Fruit fly (Drosophila melanogaster): ENCODE data around the gene CG11076.

Gene CG11076

dm6 chr4:1051271-1051670 is 19.7 kb upstream of the CG11076 start (continued):
- TF ChIP-seq kay (GFP tag; optimal IDR thresholded peaks at IDR 0.05) (no peak), Fer1 (GFP tag; optimal IDR thresholded peaks at IDR 0.05) (no peak), ssp (GFP tag; IDR thresholded peaks at IDR 0.05) (peak; percentile 97), run (tag; optimal IDR thresholded peaks at IDR 0.05) (no peak), br (optimal IDR thresholded peaks at IDR 0.05) (no peak), sob (GFP tag; IDR thresholded peaks at IDR 0.05) (no peak; the same call in 1 of the 2 replicates)

- TF ChIP-seq CTCF (GFP tag; optimal IDR thresholded peaks at IDR 0.05) (no peak), chn (GFP tag; optimal IDR thresholded peaks at IDR 0.05) (no peak), corto (GFP tag; optimal IDR thresholded peaks at IDR 0.05) (no peak), Awh (GFP tag; IDR thresholded peaks at IDR 0.05) (no peak), Med (GFP tag) (no peak), Max (GFP tag; optimal IDR thresholded peaks at IDR 0.05) (no peak), so (GFP tag; IDR thresholded peaks at IDR 0.05) (no peak), CG17328 (GFP tag; IDR thresholded peaks at IDR 0.05) (no peak), CG8281 (tag; optimal IDR thresholded peaks at IDR 0.05) (no peak)
These were observed 18.9 kb upstream of the CG11076 start for dm6 chr4:1050422-1050821.

- peak; percentile 28; the same call in 1 of the 2 replicates for TF ChIP-seq CG2129 (GFP tag; IDR thresholded peaks at IDR 0.05; ENCODE audit: partially characterized antibody)
- TF ChIP-seq Bgb (GFP tag; IDR thresholded peaks at IDR 0.05; ENCODE audit: partially characterized antibody): peak; percentile 53; the same call in 1 of the 2 replicates
- TF ChIP-seq Gsc (GFP tag; IDR thresholded peaks at IDR 0.05): no peak
- TF ChIP-seq CG30020 (tag; optimal IDR thresholded peaks at IDR 0.05): peak; percentile 69
- no peak for TF ChIP-seq ranshi (GFP tag; IDR thresholded peaks at IDR 0.05)
- TF ChIP-seq sens (GFP tag): peak; percentile 76
- peak; percentile 68 for TF ChIP-seq Med (GFP tag)
- TF ChIP-seq Sry-δ (GFP tag; optimal IDR thresholded peaks at IDR 0.05): peak; percentile 54
- TF ChIP-seq BEAF-32 (GFP tag; optimal IDR thresholded peaks at IDR 0.05): peak; percentile 57
- peak; percentile 30; the same call in 1 of the 3 replicates for TF ChIP-seq row (GFP tag; IDR thresholded peaks at IDR 0.05)
- no peak for TF ChIP-seq CG11504 (tag; optimal IDR thresholded peaks at IDR 0.05)
These were observed 1.2 kb upstream of the CG11076 start for dm6 chr4:1032610-1033297.

dm6 chr4:1031137-1031536 is 420 bp downstream of the CG11076 start, which contains the start of gene ATPsynbeta:
Gene ATPsynbeta (plus strand): TSS chr4:1031484.
- TF ChIP-seq D19B (GFP tag; optimal IDR thresholded peaks at IDR 0.05) (no peak), run (tag; optimal IDR thresholded peaks at IDR 0.05) (no peak), cad (GFP tag; optimal IDR thresholded peaks at IDR 0.05) (no peak), br (optimal IDR thresholded peaks at IDR 0.05) (no peak), CG8944 (GFP tag; optimal IDR thresholded peaks at IDR 0.05) (no peak), sens (GFP tag) (peak; percentile 34), CG3281 (GFP tag; optimal IDR thresholded peaks at IDR 0.05) (no peak), CG34224 (GFP tag; IDR thresholded peaks at IDR 0.05; ENCODE audit: partially characterized antibody) (no peak), CG10462 (GFP tag; optimal IDR thresholded peaks at IDR 0.05) (no peak), NC2β (GFP tag; optimal IDR thresholded peaks at IDR 0.05) (no peak), Dip3 (GFP tag; optimal IDR thresholded peaks at IDR 0.05) (no peak), Xrp1 (GFP tag; IDR thresholded peaks at IDR 0.05) (no peak), row (GFP tag; IDR thresholded peaks at IDR 0.05) (no peak), tio (GFP tag; optimal IDR thresholded peaks at IDR 0.05) (peak; percentile 24), lola (GFP tag; optimal IDR thresholded peaks at IDR 0.05) (peak in 1 of 3 experiments; percentile 75), Dfd (GFP tag; optimal IDR thresholded peaks at IDR 0.05) (no peak), Ssrp (tag; optimal IDR thresholded peaks at IDR 0.05) (no peak), ase (GFP tag; IDR thresholded peaks at IDR 0.05) (no peak), Stat92E (GFP tag; optimal IDR thresholded peaks at IDR 0.05) (peak in 1 of 3 experiments; percentile 71), CG13287 (GFP tag; IDR thresholded peaks at IDR 0.05; ENCODE audit: partially characterized antibody) (no peak), HLH4C (GFP tag; IDR thresholded peaks at IDR 0.05; ENCODE audit: partially characterized antibody) (no peak), ap (GFP tag; IDR thresholded peaks at IDR 0.05) (no peak), pita (GFP tag; optimal IDR thresholded peaks at IDR 0.05) (no peak), CG12391 (tag; optimal IDR thresholded peaks at IDR 0.05) (no peak)

Measured in whole organism, embryonic.